Worm (Caenorhabditis elegans): Measurements from ENCODE around the gene ooc-3.

ce11 chrII:11450882-11451281, 44.2 kb downstream of the ooc-3 start:
- no peak for TF ChIP-seq pag-3 (tag; optimal IDR thresholded peaks at IDR 0.05; ENCODE audit: borderline replicate concordance)
- TF ChIP-seq K02D7.2 (tag; optimal IDR thresholded peaks at IDR 0.05), result no peak
- TF ChIP-seq tbx-7 (tag; optimal IDR thresholded peaks at IDR 0.05), result no peak
- TF ChIP-seq syd-9 (tag; optimal IDR thresholded peaks at IDR 0.05), result no peak
- TF ChIP-seq ama-1 (optimal IDR thresholded peaks at IDR 0.05), result no peak
- no peak for TF ChIP-seq dmd-4 (tag; optimal IDR thresholded peaks at IDR 0.05; ENCODE audit: borderline replicate concordance)
